Fruit fly (Drosophila melanogaster) whole organism, embryonic: Measurements from ENCODE around the gene NPF.
A peak's percentile ranks its signal among the peaks of the same experiment; 100 is the strongest.

Experiments used
- Asciz ChIP-seq: fragments of 200-800 bp; sonication (Bioruptor generic); optimal IDR thresholded peaks from 2 replicates; lab custom pipeline; 2017; ENCODE audit warnings: missing biosample characterization, mild to moderate bottlenecking, missing genetic modification characterization, missing genetic modification reagents
- Atf6 ChIP-seq: fragments of 200-800 bp; sonication (Bioruptor generic); IDR thresholded peaks from 2 replicates; pipeline ENCODE4 v1.3.6; 2022; ENCODE audit warnings: missing biosample characterization, missing genetic modification characterization
- Bdp1 ChIP-seq: fragments of 200-800 bp; sonication (Bioruptor generic); optimal IDR thresholded peaks from 3 replicates; lab custom pipeline; 2016; ENCODE audit warnings: missing biosample characterization, missing genetic modification characterization
- Bteb2 ChIP-seq: fragments of 200-800 bp; sonication (Bioruptor generic); optimal IDR thresholded peaks from 2 replicates; lab custom pipeline; 2016; ENCODE audit warnings: missing biosample characterization, missing genetic modification characterization
- CG10147 ChIP-seq: fragments of 200-800 bp; sonication (Bioruptor generic); optimal IDR thresholded peaks from 2 replicates; lab custom pipeline; 2019; ENCODE audit warnings: missing biosample characterization, mild to moderate bottlenecking, missing genetic modification characterization, moderate library complexity
- CG1024 ChIP-seq: fragments of 200-800 bp; sonication (Bioruptor generic); IDR thresholded peaks from 2 replicates; pipeline ENCODE4 v1.3.6; 2022; ENCODE audit warnings: missing biosample characterization, missing genetic modification characterization
- CG10366 ChIP-seq: fragments of 200-800 bp; sonication (Bioruptor generic); IDR thresholded peaks from 2 replicates; pipeline ENCODE4 v1.3.6; 2022; ENCODE audit warnings: missing biosample characterization, missing genetic modification characterization
- CG12071 ChIP-seq: fragments of 200-800 bp; sonication (Bioruptor generic); optimal IDR thresholded peaks from 3 replicates; lab custom pipeline; 2018; ENCODE audit warnings: missing biosample characterization, mild to moderate bottlenecking, missing genetic modification characterization
- CG12391 ChIP-seq: fragments of 200-800 bp; sonication (Bioruptor generic); optimal IDR thresholded peaks from 3 replicates; lab custom pipeline; 2018; ENCODE audit warnings: missing biosample characterization, mild to moderate bottlenecking, missing genetic modification characterization, moderate library complexity
- CG12659 ChIP-seq: fragments of 200-800 bp; sonication (Bioruptor generic); optimal IDR thresholded peaks from 3 replicates; lab custom pipeline; 2017; ENCODE audit warnings: mild to moderate bottlenecking, missing biosample characterization, missing genetic modification reagents, missing genetic modification characterization
- CG12744 ChIP-seq: fragments of 200-800 bp; sonication (Bioruptor generic); optimal IDR thresholded peaks from 2 replicates; lab custom pipeline; 2016; ENCODE audit warnings: missing biosample characterization, missing genetic modification characterization
- CG13287 ChIP-seq: fragments of 200-800 bp; sonication (Bioruptor generic); IDR thresholded peaks from 2 replicates; pipeline ENCODE4 v1.3.6; 2022; ENCODE audit warnings: missing biosample characterization, missing genetic modification characterization; ENCODE audit not compliant: partially characterized antibody
- CG13296 ChIP-seq: fragments of 200-800 bp; sonication (Bioruptor generic); optimal IDR thresholded peaks from 3 replicates; lab custom pipeline; 2018; ENCODE audit warnings: missing biosample characterization, mild to moderate bottlenecking, missing genetic modification characterization
- CG17361 ChIP-seq: fragments of 200-800 bp; sonication (Bioruptor generic); IDR thresholded peaks from 3 replicates; pipeline ENCODE4 v1.3.6; 2022; ENCODE audit warnings: missing biosample characterization, missing genetic modification characterization
- CG18476 ChIP-seq: fragments of 200-800 bp; sonication (Bioruptor generic); optimal IDR thresholded peaks from 2 replicates; lab custom pipeline; 2016; ENCODE audit warnings: missing biosample characterization, mild to moderate bottlenecking, missing genetic modification characterization
- CG32767 ChIP-seq: fragments of 200-800 bp; sonication (Bioruptor generic); IDR thresholded peaks from 2 replicates; pipeline ENCODE4 v1.3.6; 2022; ENCODE audit warnings: missing biosample characterization, missing genetic modification characterization
- CG34224 ChIP-seq: fragments of 200-800 bp; sonication (Bioruptor generic); IDR thresholded peaks from 3 replicates; pipeline ENCODE4 v1.3.6; 2022; ENCODE audit warnings: missing biosample characterization, missing genetic modification characterization; ENCODE audit not compliant: partially characterized antibody
- CG4730 ChIP-seq: fragments of 200-800 bp; sonication (Bioruptor generic); IDR thresholded peaks from 2 replicates; pipeline ENCODE4 v1.3.6; 2022; ENCODE audit warnings: missing biosample characterization, missing genetic modification characterization
- CG7745 ChIP-seq: fragments of 200-800 bp; sonication (Bioruptor generic); optimal IDR thresholded peaks from 2 replicates; lab custom pipeline; 2018; ENCODE audit warnings: missing biosample characterization, mild to moderate bottlenecking, missing genetic modification characterization, moderate library complexity
- CG9932 ChIP-seq: fragments of 200-800 bp; sonication (Bioruptor generic); IDR thresholded peaks from 2 replicates; pipeline ENCODE4 v1.3.6; 2022; ENCODE audit warnings: missing biosample characterization, missing genetic modification characterization
- Camta ChIP-seq: fragments of 200-800 bp; sonication (Bioruptor generic); optimal IDR thresholded peaks from 2 replicates; lab custom pipeline; 2016; ENCODE audit warnings: missing biosample characterization, missing genetic modification characterization
- CkIIα-i1 ChIP-seq: fragments of 200-800 bp; sonication (Bioruptor generic); IDR thresholded peaks from 2 replicates; pipeline ENCODE4 v1.3.6; 2022; ENCODE audit warnings: missing biosample characterization, missing genetic modification characterization
- Dll ChIP-seq: fragments of 200-800 bp; sonication (Bioruptor generic); IDR thresholded peaks from 4 replicates; pipeline ENCODE4 v1.3.6; 2022; ENCODE audit warnings: missing biosample characterization, missing genetic modification characterization; ENCODE audit not compliant: partially characterized antibody
- Doc2 ChIP-seq: fragments of 200-800 bp; sonication (Bioruptor generic); IDR thresholded peaks from 2 replicates; pipeline ENCODE4 v1.3.6; 2022; ENCODE audit warnings: missing biosample characterization, missing genetic modification characterization
- Doc3 ChIP-seq: fragments of 200-800 bp; sonication (Bioruptor generic); IDR thresholded peaks from 3 replicates; pipeline ENCODE4 v1.3.6; 2022; ENCODE audit warnings: missing biosample characterization, missing genetic modification characterization; ENCODE audit not compliant: partially characterized antibody
- Elba2 ChIP-seq: fragments of 200-800 bp; sonication (Bioruptor generic); optimal IDR thresholded peaks from 3 replicates; lab custom pipeline; 2016; ENCODE audit warnings: missing biosample characterization, missing genetic modification characterization
- Fer1 ChIP-seq: fragments of 200-800 bp; sonication (Bioruptor generic); optimal IDR thresholded peaks from 2 replicates; lab custom pipeline; 2017; ENCODE audit warnings: missing biosample characterization, mild to moderate bottlenecking, missing genetic modification characterization
- GATAe ChIP-seq: fragments of 200-800 bp; sonication (Bioruptor generic); conservative IDR thresholded peaks from 2 replicates; pipeline ENCODE4 v1.3.6; 2022; ENCODE audit warnings: missing biosample characterization, missing genetic modification characterization
- H15 ChIP-seq: fragments of 200-800 bp; sonication (Bioruptor generic); IDR thresholded peaks from 3 replicates; pipeline ENCODE4 v1.3.6; 2022; ENCODE audit warnings: missing biosample characterization, missing genetic modification characterization
- Hsf ChIP-seq: fragments of 200-800 bp; sonication (Bioruptor generic); optimal IDR thresholded peaks from 3 replicates; lab custom pipeline; 2016; ENCODE audit warnings: missing biosample characterization, missing genetic modification characterization
- Lim3 ChIP-seq: fragments of 200-800 bp; sonication (Bioruptor generic); IDR thresholded peaks from 2 replicates; pipeline ENCODE4 v1.3.6; 2022; ENCODE audit warnings: missing biosample characterization, missing genetic modification characterization
- MBD-R2 ChIP-seq: fragments of 200-800 bp; sonication (Bioruptor generic); IDR thresholded peaks from 2 replicates; pipeline ENCODE4 v1.3.6; 2022; ENCODE audit warnings: missing biosample characterization, missing genetic modification characterization
- Pdp1 ChIP-seq, 2 experiments: fragments of 200-800 bp; sonication (Bioruptor generic); optimal IDR thresholded peaks; 3 replicates each; lab custom pipeline; 2016; ENCODE audit warnings: missing biosample characterization in 2 of 2, missing genetic modification characterization in 2 of 2, mild to moderate bottlenecking in 1 of 2, moderate library complexity in 1 of 2
- Poxn ChIP-seq: fragments of 200-800 bp; sonication (Bioruptor generic); IDR thresholded peaks from 2 replicates; pipeline ENCODE4 v1.3.6; 2022; ENCODE audit warnings: missing biosample characterization, missing genetic modification characterization
- Ravus ChIP-seq: fragments of 200-800 bp; sonication (Bioruptor generic); IDR thresholded peaks from 2 replicates; pipeline ENCODE4 v1.3.6; 2022; ENCODE audit warnings: missing biosample characterization, missing genetic modification characterization
- Ssrp ChIP-seq: fragments of 200-800 bp; sonication (Bioruptor generic); optimal IDR thresholded peaks from 2 replicates; lab custom pipeline; 2018; ENCODE audit warnings: missing biosample characterization, mild to moderate bottlenecking, missing genetic modification characterization, moderate library complexity
- al ChIP-seq: fragments of 200-800 bp; sonication (Bioruptor generic); IDR thresholded peaks from 2 replicates; pipeline ENCODE4 v1.3.6; 2022; ENCODE audit warnings: missing biosample characterization, missing genetic modification characterization
- aop ChIP-seq: fragments of 200-800 bp; sonication (Bioruptor generic); IDR thresholded peaks from 2 replicates; pipeline ENCODE4 v1.3.6; 2022; ENCODE audit warnings: missing biosample characterization, missing genetic modification characterization
- az2 ChIP-seq: fragments of 200-800 bp; sonication (Bioruptor generic); optimal IDR thresholded peaks from 3 replicates; lab custom pipeline; 2016; ENCODE audit warnings: missing biosample characterization, missing genetic modification characterization
- bowl ChIP-seq: fragments of 200-800 bp; sonication (Bioruptor generic); IDR thresholded peaks from 2 replicates; pipeline ENCODE4 v1.3.6; 2022; ENCODE audit warnings: missing biosample characterization, missing genetic modification characterization
- ci ChIP-seq: fragments of 200-800 bp; sonication (Bioruptor generic); IDR thresholded peaks from 3 replicates; pipeline ENCODE4 v1.3.6; 2022; ENCODE audit warnings: missing biosample characterization, missing genetic modification characterization
- ewg ChIP-seq: fragments of 200-800 bp; sonication (Bioruptor generic); optimal IDR thresholded peaks from 3 replicates; lab custom pipeline; 2017; ENCODE audit warnings: mild to moderate bottlenecking, missing biosample characterization, missing genetic modification reagents, missing genetic modification characterization
- gro ChIP-seq: fragments of 200-800 bp; sonication (Bioruptor generic); optimal IDR thresholded peaks from 2 replicates; lab custom pipeline; 2016; ENCODE audit warnings: missing biosample characterization, missing genetic modification characterization
- inv ChIP-seq: fragments of 200-800 bp; sonication (Bioruptor generic); IDR thresholded peaks from 2 replicates; pipeline ENCODE4 v1.3.6; 2022; ENCODE audit warnings: missing biosample characterization, missing genetic modification characterization; ENCODE audit not compliant: partially characterized antibody
- kay ChIP-seq: fragments of 200-800 bp; sonication (Bioruptor generic); optimal IDR thresholded peaks from 2 replicates; lab custom pipeline; 2016; ENCODE audit warnings: missing biosample characterization, missing genetic modification characterization
- nau ChIP-seq: fragments of 200-800 bp; sonication (Bioruptor generic); optimal IDR thresholded peaks from 3 replicates; lab custom pipeline; 2017; ENCODE audit warnings: missing biosample characterization, mild to moderate bottlenecking, missing genetic modification characterization, missing genetic modification reagents
- nerfin-1 ChIP-seq: fragments of 200-800 bp; sonication (Bioruptor generic); optimal IDR thresholded peaks from 3 replicates; lab custom pipeline; 2019; ENCODE audit warnings: missing biosample characterization, mild to moderate bottlenecking, missing genetic modification characterization, moderate library complexity
- scrt ChIP-seq: fragments of 200-800 bp; sonication (Bioruptor generic); optimal IDR thresholded peaks from 2 replicates; lab custom pipeline; 2018; ENCODE audit warnings: missing biosample characterization, mild to moderate bottlenecking, missing genetic modification characterization, moderate library complexity
- stwl ChIP-seq: fragments of 200-800 bp; sonication (Bioruptor generic); optimal IDR thresholded peaks from 3 replicates; lab custom pipeline; 2018; ENCODE audit warnings: missing biosample characterization, mild to moderate bottlenecking, missing genetic modification characterization, moderate library complexity
- tna ChIP-seq: fragments of 200-800 bp; sonication (Bioruptor generic); IDR thresholded peaks from 2 replicates; pipeline ENCODE4 v1.3.6; 2022; ENCODE audit warnings: missing biosample characterization, missing genetic modification characterization; ENCODE audit not compliant: partially characterized antibody
- usp ChIP-seq: fragments of >200 bp; optimal IDR thresholded peaks from 2 replicates; lab custom pipeline; 2017; ENCODE audit warnings: missing biosample characterization, missing genetic modification characterization

NPF gene

DNA sequence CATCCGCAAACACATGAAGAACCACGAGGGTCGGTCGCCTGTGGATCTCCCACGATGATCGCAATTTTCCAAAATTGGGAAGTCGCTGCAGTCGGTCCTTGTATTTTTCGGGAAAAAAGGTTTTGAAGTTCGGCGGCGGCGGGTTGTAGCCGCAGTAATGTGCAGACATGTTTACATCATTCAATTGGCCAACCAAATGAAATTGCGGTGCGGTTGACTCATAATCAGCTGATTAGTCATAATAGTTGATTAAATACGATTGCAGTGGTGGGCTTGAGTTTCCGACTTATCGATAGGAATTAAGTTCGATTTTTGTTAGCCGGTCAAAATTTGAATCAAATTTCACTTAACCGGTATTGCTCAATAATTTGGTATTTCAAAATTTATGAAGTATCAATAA is 43.1 kb downstream of the NPF start, which contains the start of gene CG14907 (continued):
- TF ChIP-seq CG18476 (GFP tag; lab: Kevin White, UChicago), result no peak
- no peak for TF ChIP-seq Asciz
- no peak for TF ChIP-seq Atf6 (GFP tag; lab: Robert Waterston, UW)
- no peak for TF ChIP-seq CkIIα-i1 (GFP tag; lab: Robert Waterston, UW)
- TF ChIP-seq CG7745 (tag; lab: Kevin White, UChicago), result no peak
- no peak for TF ChIP-seq Elba2 (GFP tag; lab: Kevin White, UChicago)
- TF ChIP-seq al (GFP tag; lab: Robert Waterston, UW), result no peak
- no peak for TF ChIP-seq CG12744
- no peak for TF ChIP-seq Hsf
- 0 out of 3 replicates have a peak, but pooled peaks have one; percentile 9 for TF ChIP-seq ci (GFP tag; lab: Robert Waterston, UW)
- no peak for TF ChIP-seq Ssrp (tag; lab: Kevin White, UChicago)
- TF ChIP-seq CG12659 (GFP tag; lab: Kevin White, UChicago), result peak; percentile 28
- no peak for TF ChIP-seq CG12071 (GFP tag; lab: Kevin White, UChicago)
- no peak for TF ChIP-seq Doc2 (GFP tag; lab: Robert Waterston, UW)
- peak in 1 of 2 experiments; percentile 93 for TF ChIP-seq Pdp1 (GFP tag; optimal IDR thresholded peaks at IDR 0.05; lab: Kevin White, UChicago)
- TF ChIP-seq CG4730 (GFP tag; lab: Robert Waterston, UW), result no peak
- no peak for TF ChIP-seq GATAe (GFP tag; lab: Robert Waterston, UW)
- TF ChIP-seq tna (GFP tag; lab: Robert Waterston, UW), result peak; percentile 68
- TF ChIP-seq inv, result 0 out of 2 replicates have a peak, but pooled peaks have one; percentile 15
- no peak for TF ChIP-seq Poxn
- TF ChIP-seq CG9932 (GFP tag; lab: Robert Waterston, UW), result no peak
- TF ChIP-seq H15, result no peak
- peak; percentile 91 for TF ChIP-seq kay
- no peak for TF ChIP-seq az2 (GFP tag; lab: Kevin White, UChicago)
- TF ChIP-seq nau (GFP tag; lab: Kevin White, UChicago), result no peak
- TF ChIP-seq CG10366, result no peak
- TF ChIP-seq Ravus, result no peak
- TF ChIP-seq MBD-R2 (GFP tag; lab: Robert Waterston, UW), result peak; percentile 68
- no peak for TF ChIP-seq CG32767 (GFP tag; lab: Robert Waterston, UW)
- peak; percentile 46 for TF ChIP-seq Fer1
- no peak for TF ChIP-seq usp (GFP tag; lab: Kevin White, UChicago)
- TF ChIP-seq Doc3 (GFP tag; lab: Robert Waterston, UW), result peak; percentile 55; the same call in 2 of the 3 replicates
- no peak for TF ChIP-seq CG12391 (tag; lab: Kevin White, UChicago)
- TF ChIP-seq CG17361 (GFP tag; lab: Robert Waterston, UW), result no peak
- TF ChIP-seq CG10147 (GFP tag; lab: Kevin White, UChicago), result peak; percentile 20
- TF ChIP-seq Bdp1 (GFP tag; lab: Kevin White, UChicago), result no peak
- TF ChIP-seq CG34224 (GFP tag; lab: Robert Waterston, UW), result peak; percentile 69
- no peak for TF ChIP-seq aop (GFP tag; lab: Robert Waterston, UW)
- TF ChIP-seq Bteb2 (GFP tag; lab: Kevin White, UChicago), result no peak
- no peak for TF ChIP-seq Camta (GFP tag; lab: Kevin White, UChicago)
- TF ChIP-seq stwl, result peak; percentile 53
- no peak for TF ChIP-seq ewg
- no peak for TF ChIP-seq scrt
- no peak for TF ChIP-seq gro
- no peak for TF ChIP-seq CG1024 (GFP tag; lab: Robert Waterston, UW)
- TF ChIP-seq CG13287 (GFP tag; lab: Robert Waterston, UW), result peak; percentile 82
- peak; percentile 5 for TF ChIP-seq CG13296 (GFP tag; lab: Kevin White, UChicago)
- no peak for TF ChIP-seq Lim3
- TF ChIP-seq Dll (GFP tag; lab: Robert Waterston, UW), result peak; percentile 78
- no peak for TF ChIP-seq nerfin-1 (tag; lab: Kevin White, UChicago)
- no peak for TF ChIP-seq bowl (GFP tag; lab: Robert Waterston, UW)
